Worm (Caenorhabditis elegans): Measurements from ENCODE around the gene F38B2.4.
A peak's percentile ranks its signal among the peaks of the same experiment; 100 is the strongest.

The F38B2.4 gene

ce11 chrX:11296683-11297365, 9.3 kb upstream of the F38B2.4 start, which contains the start of gene inx-2:
Gene inx-2, minus strand, starts transcription at chrX:11296733.
- no peak for TF ChIP-seq him-1 (tag; optimal IDR thresholded peaks at IDR 0.05)

ce11 chrX:11290528-11290927, 3.0 kb upstream of the F38B2.4 start:
- no peak for TF ChIP-seq him-1 (tag; optimal IDR thresholded peaks at IDR 0.05)
- no peak for TF ChIP-seq dao-5 (tag; optimal IDR thresholded peaks at IDR 0.05)
- TF ChIP-seq W03F9.2 (tag; optimal IDR thresholded peaks at IDR 0.05), result no peak

DNA sequence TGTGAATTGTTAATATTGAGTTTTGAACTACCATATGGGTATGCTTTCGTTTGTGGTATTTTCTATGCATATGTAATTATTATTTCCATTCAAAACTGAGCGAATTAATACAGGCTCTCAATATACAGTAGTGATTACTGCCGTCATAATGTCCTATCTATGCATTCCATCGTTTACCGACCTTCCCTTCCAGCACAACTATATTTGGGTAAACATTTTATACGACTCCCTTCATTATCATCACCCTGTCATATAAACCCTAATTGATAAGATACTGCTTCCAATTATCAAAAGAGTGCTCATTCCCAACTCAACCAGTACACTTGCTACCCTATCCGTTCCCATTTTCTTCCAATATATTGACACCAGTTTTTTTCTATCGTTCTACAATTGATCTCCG, 2.4 kb upstream of the F38B2.4 start:
- TF ChIP-seq him-1 (tag; optimal IDR thresholded peaks at IDR 0.05), result no peak

- no peak for TF ChIP-seq W03F9.2 (tag; optimal IDR thresholded peaks at IDR 0.05)
- no peak for TF ChIP-seq dao-5 (tag; optimal IDR thresholded peaks at IDR 0.05)
- no peak for TF ChIP-seq him-1 (tag; optimal IDR thresholded peaks at IDR 0.05)
These were observed 1.3 kb downstream of the F38B2.4 start, which contains the start of gene F38B2.3 for ce11 chrX:11286246-11286645. Gene F38B2.3, minus strand, starts transcription at chrX:11286346.

DNA sequence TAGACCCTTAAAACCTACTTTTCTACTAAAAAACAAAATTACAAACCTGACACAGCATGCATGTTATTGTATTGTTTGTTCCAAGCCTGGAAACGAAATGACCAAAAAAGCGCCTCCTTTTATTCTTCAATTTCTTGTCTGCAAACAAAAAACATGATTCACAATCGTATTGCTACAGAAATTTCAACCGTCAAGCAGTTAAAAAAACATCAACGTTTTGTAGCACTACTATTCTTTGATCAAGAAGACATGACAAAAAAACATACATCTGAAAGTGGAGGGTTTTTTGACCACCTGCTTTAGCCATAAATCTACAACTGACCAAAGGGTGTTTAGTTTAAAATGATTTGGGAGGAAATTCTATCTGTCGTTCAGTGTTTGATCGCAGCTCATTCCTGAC, 6.4 kb downstream of the F38B2.4 start, which contains the start of gene F38B2.6:
TSS of gene F38B2.6 (minus strand) at position 101 of the 400 bp plus-strand sequence.
- TF ChIP-seq dao-5 (tag; optimal IDR thresholded peaks at IDR 0.05) (no peak), him-1 (tag; optimal IDR thresholded peaks at IDR 0.05) (no peak), W03F9.2 (tag; optimal IDR thresholded peaks at IDR 0.05) (no peak)

DNA sequence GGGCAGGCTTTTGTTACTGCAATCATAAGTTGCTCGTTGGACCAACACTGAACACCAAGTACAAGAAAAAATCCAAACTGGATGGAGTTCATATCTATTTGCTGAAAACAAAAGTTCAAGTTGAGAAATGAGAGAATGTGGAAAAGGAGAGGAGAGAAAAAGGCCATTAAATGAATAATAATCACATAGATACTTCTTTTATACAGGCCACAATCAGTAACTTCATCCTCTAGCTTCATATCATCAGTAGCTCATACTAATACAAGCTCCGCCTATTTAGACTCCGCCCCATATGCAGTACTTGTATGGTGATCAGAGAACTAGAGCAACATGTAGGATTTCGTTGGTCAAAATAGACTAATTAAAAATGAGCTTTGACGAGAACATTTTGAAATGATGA, 8.2 kb downstream of the F38B2.4 start, which contains the start of gene F38B2.2:
TSS of gene F38B2.2 (minus strand) at position 101 of the 400 bp plus-strand sequence.
- TF ChIP-seq W03F9.2 (tag; optimal IDR thresholded peaks at IDR 0.05) (no peak), dao-5 (tag; optimal IDR thresholded peaks at IDR 0.05) (no peak), him-1 (tag; optimal IDR thresholded peaks at IDR 0.05) (no peak)

ce11 chrX:11270882-11271281, 16.6 kb downstream of the F38B2.4 start, which contains the start of gene ifa-1:
Gene ifa-1, plus strand, starts transcription at chrX:11271182.
- TF ChIP-seq W03F9.2 (tag; optimal IDR thresholded peaks at IDR 0.05), result no peak
- TF ChIP-seq dao-5 (tag; optimal IDR thresholded peaks at IDR 0.05), result no peak
- no peak for TF ChIP-seq him-1 (tag; optimal IDR thresholded peaks at IDR 0.05)

DNA sequence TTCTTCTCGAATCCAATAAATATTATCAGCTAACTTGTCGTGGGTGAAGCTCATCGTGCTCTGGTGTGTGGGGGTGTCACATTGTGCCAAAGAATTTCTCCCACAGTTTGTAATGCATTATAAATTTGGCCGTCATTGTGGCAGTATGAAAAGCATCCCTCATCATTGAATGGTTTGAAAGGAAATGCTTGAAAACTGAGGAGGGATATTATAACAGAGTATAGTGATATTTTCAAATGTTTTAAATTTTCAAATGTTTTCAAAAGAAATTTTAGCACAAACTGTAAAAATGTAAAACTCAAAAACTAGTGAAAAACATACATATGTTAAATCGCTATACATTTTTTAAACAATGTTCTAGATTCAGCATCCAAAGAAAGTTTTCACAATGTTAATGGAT, 18.5 kb downstream of the F38B2.4 start, which contains the start of gene C03A3.3:
TSS of gene C03A3.3 (minus strand) at position 101 of the 400 bp plus-strand sequence.
- no peak for TF ChIP-seq him-1 (tag; optimal IDR thresholded peaks at IDR 0.05)
- no peak for TF ChIP-seq dao-5 (tag; optimal IDR thresholded peaks at IDR 0.05)
- TF ChIP-seq W03F9.2 (tag; optimal IDR thresholded peaks at IDR 0.05), result no peak

DNA sequence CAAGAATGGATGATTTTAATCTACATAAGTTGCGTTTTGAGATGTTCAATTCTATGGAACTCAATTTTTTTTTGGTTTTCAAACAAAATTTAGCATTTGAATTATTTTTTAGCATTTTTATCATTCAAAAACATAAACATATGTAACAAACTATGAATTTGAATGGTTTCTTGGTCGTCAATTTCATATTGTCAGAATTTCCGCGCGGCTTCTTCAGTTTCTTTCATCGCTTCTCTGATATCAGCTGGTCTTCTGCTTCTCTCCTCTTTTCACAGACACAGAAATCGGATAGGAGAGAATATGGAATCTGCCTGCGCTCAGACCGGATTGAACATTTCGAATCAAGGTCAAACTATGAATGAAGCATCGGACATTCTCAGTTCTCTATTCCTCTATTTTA, 20.8 kb downstream of the F38B2.4 start, which contains the start of gene C03A3.9:
TSS of gene C03A3.9 (plus strand) at position 301 of the 400 bp plus-strand sequence.
- TF ChIP-seq dao-5 (tag; optimal IDR thresholded peaks at IDR 0.05) (no peak), him-1 (tag; optimal IDR thresholded peaks at IDR 0.05) (no peak), W03F9.2 (tag; optimal IDR thresholded peaks at IDR 0.05) (no peak)

DNA sequence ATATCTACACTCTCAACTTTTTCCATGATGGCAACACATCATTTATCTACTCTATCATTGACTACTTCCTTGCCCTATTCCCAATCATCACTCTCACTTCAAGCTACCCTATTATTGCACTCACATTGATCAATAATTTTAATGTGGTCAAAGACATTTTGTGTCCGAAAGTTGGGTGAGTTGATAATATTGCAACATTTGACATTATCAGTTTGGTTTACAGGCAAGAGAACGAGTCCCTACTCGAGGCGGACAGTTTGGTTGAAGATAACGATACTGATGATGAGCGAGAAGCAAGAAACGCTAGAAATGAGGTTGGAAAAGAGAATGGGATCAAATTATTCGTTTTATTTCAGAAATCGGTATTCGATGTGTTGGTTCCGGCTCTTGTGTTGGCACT, 22.8 kb downstream of the F38B2.4 start:
- no peak for TF ChIP-seq him-1 (tag; optimal IDR thresholded peaks at IDR 0.05)
- no peak for TF ChIP-seq dao-5 (tag; optimal IDR thresholded peaks at IDR 0.05)
- TF ChIP-seq W03F9.2 (tag; optimal IDR thresholded peaks at IDR 0.05), result no peak

ce11 chrX:11262319-11263074, 25.0 kb downstream of the F38B2.4 start, which contains the start of gene C03A3.2:
Gene C03A3.2, plus strand, starts transcription at chrX:11262848.
- TF ChIP-seq dao-5 (tag; optimal IDR thresholded peaks at IDR 0.05) (no peak), W03F9.2 (tag; optimal IDR thresholded peaks at IDR 0.05) (peak; percentile 6), him-1 (tag; optimal IDR thresholded peaks at IDR 0.05) (peak; percentile 12)

ce11 chrX:11257071-11257470, 30.4 kb downstream of the F38B2.4 start, which contains the start of gene C03A3.1:
Gene C03A3.1, plus strand, starts transcription at chrX:11257361.
- TF ChIP-seq W03F9.2 (tag; optimal IDR thresholded peaks at IDR 0.05), result no peak
- no peak for TF ChIP-seq dao-5 (tag; optimal IDR thresholded peaks at IDR 0.05)
- TF ChIP-seq him-1 (tag; optimal IDR thresholded peaks at IDR 0.05), result no peak

ce11 chrX:11252429-11252828, 35.1 kb downstream of the F38B2.4 start:
- TF ChIP-seq him-1 (tag; optimal IDR thresholded peaks at IDR 0.05) (peak; percentile 37), W03F9.2 (tag; optimal IDR thresholded peaks at IDR 0.05) (peak; percentile 24), dao-5 (tag; optimal IDR thresholded peaks at IDR 0.05) (no peak)

ce11 chrX:11251928-11252327, 35.6 kb downstream of the F38B2.4 start:
- no peak for TF ChIP-seq W03F9.2 (tag; optimal IDR thresholded peaks at IDR 0.05)
- TF ChIP-seq him-1 (tag; optimal IDR thresholded peaks at IDR 0.05), result no peak
- TF ChIP-seq dao-5 (tag; optimal IDR thresholded peaks at IDR 0.05), result no peak
